Fruit fly (Drosophila melanogaster): Measurements from ENCODE around the gene Cyp4d2.

The Cyp4d2 gene

dm6 chrX:2134226-2134880, 41.5 kb upstream of the Cyp4d2 start (continued):
- peak; percentile 76 for TF ChIP-seq CG13424 (tag; optimal IDR thresholded peaks at IDR 0.05)
- TF ChIP-seq CG16779 (GFP tag; IDR thresholded peaks at IDR 0.05): no peak
- TF ChIP-seq CG34422 (GFP tag; IDR thresholded peaks at IDR 0.05): no peak
- peak; percentile 55 for TF ChIP-seq CG10147 (GFP tag; optimal IDR thresholded peaks at IDR 0.05)
- TF ChIP-seq D19B (GFP tag; optimal IDR thresholded peaks at IDR 0.05): peak; percentile 39
- peak; percentile 59 for TF ChIP-seq salm (tag; optimal IDR thresholded peaks at IDR 0.05)
- peak; percentile 43; the same call in 1 of the 2 replicates for TF ChIP-seq Ada2b (GFP tag; IDR thresholded peaks at IDR 0.05)
- no peak for TF ChIP-seq Kr (GFP tag; optimal IDR thresholded peaks at IDR 0.05)
- peak; percentile 24 for TF ChIP-seq ewg (GFP tag; optimal IDR thresholded peaks at IDR 0.05)
- peak; percentile 7 for TF ChIP-seq CG2116 (GFP tag; optimal IDR thresholded peaks at IDR 0.05)
- no peak for TF ChIP-seq zfh2 (GFP tag; optimal IDR thresholded peaks at IDR 0.05)
- no peak for TF ChIP-seq Hr78 (GFP tag; optimal IDR thresholded peaks at IDR 0.05)
- no peak for TF ChIP-seq BEAF-32 (GFP tag; optimal IDR thresholded peaks at IDR 0.05)
- TF ChIP-seq bbx (GFP tag; IDR thresholded peaks at IDR 0.05; ENCODE audit: partially characterized antibody): no peak
- peak; percentile 74 for TF ChIP-seq CG11695 (GFP tag; IDR thresholded peaks at IDR 0.05)
- no peak for TF ChIP-seq CG17912 (GFP tag; optimal IDR thresholded peaks at IDR 0.05)
- no peak for TF ChIP-seq CG30020 (tag; optimal IDR thresholded peaks at IDR 0.05)
- TF ChIP-seq gce (GFP tag; IDR thresholded peaks at IDR 0.05): 0 out of 3 replicates have a peak, but pooled peaks have one; percentile 23
- TF ChIP-seq CG7357 (GFP tag; IDR thresholded peaks at IDR 0.05): peak; percentile 49; the same call in 1 of the 3 replicates
- TF ChIP-seq Ets65A (GFP tag): peak; percentile 95
- peak; percentile 54 for TF ChIP-seq crc (GFP tag; optimal IDR thresholded peaks at IDR 0.05)
- peak; percentile 27 for TF ChIP-seq HmgZ (tag; optimal IDR thresholded peaks at IDR 0.05)
- peak; percentile 48 for TF ChIP-seq CG4707 (GFP tag; optimal IDR thresholded peaks at IDR 0.05)
- peak; percentile 29 for TF ChIP-seq slp2 (GFP tag; optimal IDR thresholded peaks at IDR 0.05)
- TF ChIP-seq CG14965 (GFP tag; optimal IDR thresholded peaks at IDR 0.05; ENCODE audit: borderline replicate concordance): no peak
- TF ChIP-seq Jarid2 (GFP tag; optimal IDR thresholded peaks at IDR 0.05): no peak
- TF ChIP-seq unc-4 (GFP tag; IDR thresholded peaks at IDR 0.05; ENCODE audit: partially characterized antibody): no peak
- peak; percentile 40 for TF ChIP-seq wek (GFP tag; optimal IDR thresholded peaks at IDR 0.05)
- TF ChIP-seq Hr39 (optimal IDR thresholded peaks at IDR 0.05): no peak
- no peak for TF ChIP-seq bowl (GFP tag; IDR thresholded peaks at IDR 0.05)
- peak; percentile 55 for TF ChIP-seq CG15514 (GFP tag; optimal IDR thresholded peaks at IDR 0.05)
- peak; percentile 50 for TF ChIP-seq Six4 (GFP tag; optimal IDR thresholded peaks at IDR 0.05)
- TF ChIP-seq knrl (GFP tag; IDR thresholded peaks at IDR 0.05; ENCODE audit: partially characterized antibody): no peak
- peak; percentile 13 for TF ChIP-seq CG10274 (GFP tag; optimal IDR thresholded peaks at IDR 0.05)
- no peak for TF ChIP-seq cad (GFP tag; optimal IDR thresholded peaks at IDR 0.05)
- peak; percentile 56 for TF ChIP-seq Ssrp (tag; optimal IDR thresholded peaks at IDR 0.05)
- TF ChIP-seq ttk (GFP tag; IDR thresholded peaks at IDR 0.05): peak; percentile 67
- TF ChIP-seq CG4820 (GFP tag; optimal IDR thresholded peaks at IDR 0.05): peak; percentile 64
- TF ChIP-seq lmd (GFP tag; IDR thresholded peaks at IDR 0.05): peak; percentile 55
- no peak for TF ChIP-seq hkb (optimal IDR thresholded peaks at IDR 0.05)
- peak; percentile 69 for TF ChIP-seq hkb (GFP tag; IDR thresholded peaks at IDR 0.05)
- peak; percentile 54 to 57 for TF ChIP-seq dpn (GFP tag; optimal IDR thresholded peaks at IDR 0.05)
- TF ChIP-seq Sry-δ (GFP tag; optimal IDR thresholded peaks at IDR 0.05): peak; percentile 22
- TF ChIP-seq Myb (GFP tag; optimal IDR thresholded peaks at IDR 0.05): peak; percentile 24
- peak; percentile 42 for TF ChIP-seq tx (GFP tag; optimal IDR thresholded peaks at IDR 0.05)
- TF ChIP-seq Nf-YC (tag; optimal IDR thresholded peaks at IDR 0.05): no peak
- peak; percentile 58; the same call in 1 of the 3 replicates for TF ChIP-seq CG11456 (GFP tag; IDR thresholded peaks at IDR 0.05)
- peak; percentile 38; the same call in 1 of the 2 replicates for TF ChIP-seq chm (GFP tag; IDR thresholded peaks at IDR 0.05)
- no peak for TF ChIP-seq CG5953 (GFP tag; IDR thresholded peaks at IDR 0.05)
- no peak for TF ChIP-seq her (GFP tag; optimal IDR thresholded peaks at IDR 0.05)

Measured in whole organism, embryonic.